Worm (Caenorhabditis elegans) whole organism, mixed stage, embryonic: Measurements from ENCODE around the gene Y49E10.16.
"Not testable (repeated sequence)": the region's sequence is repeated elsewhere in the genome, so short reads cannot be mapped to it uniquely, and the experiment has no call there.

ENCODE experiments used
- M03D4.4 ChIP-seq: sonication (generic microtip); optimal IDR thresholded peaks from 2 replicates; lab custom pipeline; 2017; ENCODE audit warnings: mild to moderate bottlenecking, missing genetic modification characterization, missing compliant biosample characterization
- bed-3 ChIP-seq: fragments of 200-800 bp; sonication (Bioruptor generic); optimal IDR thresholded peaks from 3 replicates; lab custom pipeline; 2018; ENCODE audit warnings: mild to moderate bottlenecking, missing genetic modification characterization, moderate library complexity, missing compliant biosample characterization
- blmp-1 ChIP-seq: fragments of 150-350 bp; optimal IDR thresholded peaks from 2 replicates; lab custom pipeline; 2014; ENCODE audit warnings: missing biosample characterization, missing genetic modification characterization
- ceh-39 ChIP-seq: fragments of 150-350 bp; optimal IDR thresholded peaks from 2 replicates; lab custom pipeline; 2014; ENCODE audit warnings: missing biosample characterization, missing genetic modification characterization
- ceh-43 ChIP-seq: fragments of 200-800 bp; sonication (Bioruptor generic); optimal IDR thresholded peaks from 2 replicates; lab custom pipeline; 2018; ENCODE audit warnings: mild to moderate bottlenecking, missing genetic modification characterization, moderate library complexity, missing compliant biosample characterization
- ceh-83 ChIP-seq: fragments of 200-800 bp; sonication (Bioruptor generic); optimal IDR thresholded peaks from 2 replicates; lab custom pipeline; 2018; ENCODE audit warnings: mild to moderate bottlenecking, missing genetic modification characterization, missing compliant biosample characterization
- ces-1 ChIP-seq: fragments of 150-350 bp; optimal IDR thresholded peaks from 2 replicates; lab custom pipeline; 2014; ENCODE audit warnings: missing biosample characterization, missing genetic modification reagents, missing genetic modification characterization
- cnd-1 ChIP-seq: fragments of 200-800 bp; sonication (Bioruptor generic); optimal IDR thresholded peaks from 2 replicates; lab custom pipeline; 2018; ENCODE audit warnings: mild to moderate bottlenecking, missing genetic modification characterization, missing compliant biosample characterization
- drap-1 ChIP-seq: fragments of 200-800 bp; sonication (Bioruptor generic); optimal IDR thresholded peaks from 3 replicates; lab custom pipeline; 2018; ENCODE audit warnings: mild to moderate bottlenecking, missing genetic modification characterization, missing compliant biosample characterization
- elt-1 ChIP-seq: sonication (generic microtip); optimal IDR thresholded peaks from 2 replicates; lab custom pipeline; 2017; ENCODE audit warnings: missing genetic modification characterization, mild to moderate bottlenecking, missing compliant biosample characterization, antibody characterized with exemption, moderate library complexity, borderline replicate concordance; ENCODE audit not compliant: insufficient read depth
- elt-3 ChIP-seq: fragments of 150-350 bp; optimal IDR thresholded peaks from 2 replicates; lab custom pipeline; 2014; ENCODE audit warnings: missing biosample characterization, missing genetic modification characterization
- flh-1 ChIP-seq: fragments of 200-800 bp; sonication (Bioruptor generic); optimal IDR thresholded peaks from 2 replicates; lab custom pipeline; 2018; ENCODE audit warnings: mild to moderate bottlenecking, missing genetic modification characterization, moderate library complexity, missing compliant biosample characterization
- ham-2 ChIP-seq: fragments of 200-800 bp; sonication (Bioruptor generic); optimal IDR thresholded peaks from 2 replicates; lab custom pipeline; 2018; ENCODE audit warnings: mild to moderate bottlenecking, missing genetic modification characterization, missing compliant biosample characterization
- hlh-1 ChIP-seq: fragments of 150-350 bp; optimal IDR thresholded peaks from 2 replicates; lab custom pipeline; 2014; ENCODE audit warnings: missing biosample characterization, missing genetic modification reagents, missing genetic modification characterization
- lin-13 ChIP-seq: fragments of 150-350 bp; optimal IDR thresholded peaks from 2 replicates; lab custom pipeline; 2014; ENCODE audit warnings: missing biosample characterization, missing genetic modification characterization
- lin-32 ChIP-seq: fragments of 200-800 bp; sonication (Bioruptor generic); optimal IDR thresholded peaks from 2 replicates; lab custom pipeline; 2018; ENCODE audit warnings: mild to moderate bottlenecking, missing genetic modification characterization, missing compliant biosample characterization
- lsy-2 ChIP-seq: fragments of 150-350 bp; optimal IDR thresholded peaks from 2 replicates; lab custom pipeline; 2014; ENCODE audit warnings: missing biosample characterization, missing genetic modification characterization
- mab-5 ChIP-seq: fragments of 150-350 bp; optimal IDR thresholded peaks from 2 replicates; lab custom pipeline; 2014; ENCODE audit warnings: missing biosample characterization, missing genetic modification characterization
- mep-1 ChIP-seq: fragments of 150-350 bp; optimal IDR thresholded peaks from 2 replicates; lab custom pipeline; 2017; ENCODE audit warnings: missing biosample characterization, missing genetic modification reagents, missing genetic modification characterization, inconsistent platforms
- mls-2 ChIP-seq: sonication (generic microtip); optimal IDR thresholded peaks from 2 replicates; lab custom pipeline; 2016; ENCODE audit warnings: mild to moderate bottlenecking, missing genetic modification characterization, moderate library complexity, missing compliant biosample characterization
- nhr-2 ChIP-seq: fragments of 150-350 bp; optimal IDR thresholded peaks from 2 replicates; lab custom pipeline; 2014; ENCODE audit warnings: missing biosample characterization, missing genetic modification characterization
- nhr-237 ChIP-seq: fragments of 150-350 bp; optimal IDR thresholded peaks from 2 replicates; lab custom pipeline; 2014; ENCODE audit warnings: missing biosample characterization, missing genetic modification characterization
- nhr-28 ChIP-seq: fragments of 150-350 bp; optimal IDR thresholded peaks from 2 replicates; lab custom pipeline; 2014; ENCODE audit warnings: missing biosample characterization, missing genetic modification characterization
- nhr-76 ChIP-seq: sonication (generic microtip); optimal IDR thresholded peaks from 2 replicates; lab custom pipeline; 2017; ENCODE audit warnings: missing biosample characterization, missing genetic modification characterization
- pha-4 ChIP-seq: fragments of 150-350 bp; optimal IDR thresholded peaks from 2 replicates; lab custom pipeline; 2018; ENCODE audit warnings: missing biosample characterization, missing genetic modification reagents, missing genetic modification characterization
- sem-2 ChIP-seq: fragments of 200-800 bp; sonication (Bioruptor generic); optimal IDR thresholded peaks from 2 replicates; lab custom pipeline; 2018; ENCODE audit warnings: mild to moderate bottlenecking, missing genetic modification characterization, missing compliant biosample characterization
- snpc-4 ChIP-seq: fragments of 150-350 bp; optimal IDR thresholded peaks from 2 replicates; lab custom pipeline; 2014; ENCODE audit warnings: missing biosample characterization, missing genetic modification characterization
- sptf-1 ChIP-seq: sonication (generic microtip); optimal IDR thresholded peaks from 2 replicates; lab custom pipeline; 2017; ENCODE audit warnings: mild to moderate bottlenecking, missing genetic modification characterization, moderate library complexity, missing compliant biosample characterization
- tbx-8 ChIP-seq: fragments of 200-800 bp; sonication (Bioruptor generic); optimal IDR thresholded peaks from 2 replicates; lab custom pipeline; 2018; ENCODE audit warnings: mild to moderate bottlenecking, missing genetic modification characterization, moderate library complexity, missing compliant biosample characterization
- unc-120 ChIP-seq: sonication (generic microtip); optimal IDR thresholded peaks from 2 replicates; lab custom pipeline; 2017; ENCODE audit warnings: missing genetic modification characterization, missing compliant biosample characterization; ENCODE audit not compliant: poor library complexity, severe bottlenecking
- unc-39 ChIP-seq: fragments of 150-350 bp; optimal IDR thresholded peaks from 2 replicates; lab custom pipeline; 2014; ENCODE audit warnings: missing biosample characterization, missing genetic modification characterization
- zip-8 ChIP-seq: fragments of 150-350 bp; optimal IDR thresholded peaks from 2 replicates; lab custom pipeline; 2014; ENCODE audit warnings: missing biosample characterization, missing genetic modification characterization
- ztf-11 ChIP-seq: fragments of 150-350 bp; optimal IDR thresholded peaks from 2 replicates; lab custom pipeline; 2014; ENCODE audit warnings: missing biosample characterization, missing genetic modification characterization

Y49E10.16 gene

DNA sequence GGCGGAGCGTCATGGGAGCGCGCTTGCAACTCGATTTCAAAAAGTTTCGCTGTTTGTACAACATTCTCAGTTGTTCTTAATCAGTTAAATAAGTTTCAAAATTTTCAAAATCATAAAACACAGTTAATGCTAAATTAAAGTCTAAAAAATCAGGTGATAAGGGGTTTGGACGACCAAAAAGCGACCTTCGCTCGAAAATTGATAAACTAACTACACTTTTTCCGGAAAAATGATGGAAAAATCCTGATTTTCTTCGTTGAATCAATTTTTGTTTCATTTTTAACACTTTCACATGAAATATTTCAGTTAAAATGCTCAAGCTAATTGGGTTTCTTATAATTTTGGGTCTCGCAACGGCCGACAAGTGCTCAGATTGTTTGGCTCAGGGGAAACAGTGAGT lies at the start of gene Y49E10.16:
Gene Y49E10.16 (plus strand): TSS at position 301 of the 400 bp plus-strand sequence.
- no peak for TF ChIP-seq nhr-28 (tag; lab: Kevin White, UChicago)
- no peak for TF ChIP-seq tbx-8 (GFP tag; lab: Kevin White, UChicago)

DNA sequence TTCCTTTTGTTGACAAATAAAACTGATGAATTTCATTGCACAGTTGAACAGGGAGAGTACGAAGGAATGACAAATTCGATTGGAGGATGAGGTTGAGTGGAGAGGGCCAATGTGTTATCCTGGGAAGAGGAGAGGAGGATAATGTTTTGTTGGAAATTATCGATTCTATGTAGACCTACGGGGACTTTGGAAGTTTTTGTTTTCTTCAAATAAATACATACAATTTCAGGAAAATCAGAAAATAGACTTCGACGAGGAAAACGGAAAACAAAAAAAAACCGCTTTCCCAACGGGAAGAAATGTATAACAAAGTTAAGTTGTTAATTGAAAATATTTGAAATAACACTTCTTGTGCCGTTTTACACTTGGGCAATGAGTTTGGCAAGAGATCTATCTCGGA lies 46.6 kb upstream of the Y49E10.16 start, which contains the start of gene Y49E10.4:
Gene Y49E10.4 (minus strand): TSS at position 101 of the 400 bp plus-strand sequence.
- not testable (repeated sequence) for TF ChIP-seq elt-1; cnd-1 (tag; lab: Kevin White, UChicago); tbx-8 (GFP tag; lab: Kevin White, UChicago)

DNA sequence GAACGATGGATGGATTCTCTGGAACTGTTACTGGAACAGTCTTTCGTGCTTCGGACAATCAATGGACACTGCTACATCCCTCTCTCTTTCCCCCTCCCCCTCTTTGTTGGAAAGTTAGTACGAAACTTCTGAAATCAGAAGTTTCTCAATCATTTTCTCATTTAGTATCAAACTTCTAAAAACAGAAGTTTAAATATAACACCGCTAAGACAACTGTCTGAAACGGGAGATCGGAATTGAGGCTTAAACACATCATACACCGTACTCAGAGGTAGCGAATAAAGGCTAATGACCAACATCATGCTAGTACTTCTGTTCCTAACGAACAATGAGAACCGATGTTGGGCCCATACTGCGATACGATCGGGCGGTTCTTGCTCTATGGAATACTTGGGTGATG lies 43.7 kb upstream of the Y49E10.16 start, which contains the start of gene Y49E10.30:
Gene Y49E10.30 (plus strand): TSS at position 301 of the 400 bp plus-strand sequence.
- TF ChIP-seq nhr-28, blmp-1, lsy-2 (tag; lab: Kevin White, UChicago): not testable (repeated sequence)

DNA sequence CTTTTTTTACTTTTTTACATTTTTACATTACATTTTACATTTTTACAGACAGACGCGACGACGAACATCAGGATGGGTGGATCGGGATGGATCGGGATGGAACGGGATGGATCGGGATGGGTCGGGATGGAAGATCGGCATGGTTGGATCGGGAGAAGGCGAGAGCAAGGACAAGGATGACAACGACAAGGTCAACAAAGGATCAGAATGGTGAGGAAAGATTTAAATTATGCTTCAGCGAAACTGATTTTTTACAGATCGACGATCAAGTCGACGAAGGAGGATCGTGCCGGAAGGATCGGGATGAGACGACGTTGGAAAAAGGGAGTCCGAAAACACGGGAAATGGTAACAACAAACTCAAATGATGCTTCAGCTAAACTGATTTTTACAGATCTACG lies 42.2 kb upstream of the Y49E10.16 start:
- no peak for TF ChIP-seq ceh-39

DNA sequence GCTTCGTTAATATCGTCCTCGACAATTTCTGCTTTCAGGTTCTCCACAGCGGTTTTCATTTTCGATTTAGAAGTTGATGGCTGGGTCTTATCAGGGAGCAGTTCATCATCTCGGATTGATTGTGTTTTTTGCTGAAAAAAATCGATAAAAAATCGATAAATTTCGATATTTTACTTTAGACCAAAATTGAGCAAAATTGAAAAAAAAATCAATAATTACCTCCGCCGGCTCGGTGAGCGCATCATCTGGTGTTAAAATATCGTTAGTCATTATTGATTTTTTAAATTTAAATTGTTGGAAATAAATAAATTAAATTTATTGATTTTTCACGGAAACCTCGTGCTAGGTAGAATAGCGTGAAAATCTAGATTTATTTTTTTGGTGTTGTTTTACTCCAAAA lies 35.2 kb upstream of the Y49E10.16 start, which contains the start of gene Y49E10.10:
Gene Y49E10.10 (plus strand): TSS at position 381 of the 400 bp plus-strand sequence.
- TF ChIP-seq lin-13 (no peak), pha-4 (tag; lab: Kevin White, UChicago) (no peak), hlh-1 (tag; lab: Kevin White, UChicago) (no peak)

DNA sequence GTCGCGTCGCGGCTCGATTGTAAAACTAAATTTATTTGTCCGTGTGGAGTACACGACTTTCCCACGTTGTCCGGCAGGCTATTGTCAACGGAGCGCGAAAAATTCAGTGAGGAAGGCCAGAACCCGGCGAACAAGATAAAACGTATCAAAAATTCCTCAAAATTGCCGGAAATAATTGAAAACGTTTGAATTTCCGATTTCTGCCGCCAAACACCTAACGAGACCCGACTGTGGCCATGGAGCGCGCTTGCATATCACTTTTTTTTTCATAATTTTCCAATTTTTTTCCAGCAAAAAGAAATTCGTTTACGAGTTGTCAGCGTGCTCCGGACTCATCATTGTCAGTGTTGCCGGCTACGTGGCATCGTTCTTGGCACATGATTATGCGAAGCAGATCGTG lies 31.8 kb upstream of the Y49E10.16 start:
- no peak for TF ChIP-seq nhr-28 (tag; lab: Kevin White, UChicago)
- no peak for TF ChIP-seq nhr-2 (tag; lab: Kevin White, UChicago)
- TF ChIP-seq zip-8 (tag; lab: Kevin White, UChicago), result no peak
- TF ChIP-seq ceh-83 (GFP tag; lab: Kevin White, UChicago), result no peak
- no peak for TF ChIP-seq ceh-43

DNA sequence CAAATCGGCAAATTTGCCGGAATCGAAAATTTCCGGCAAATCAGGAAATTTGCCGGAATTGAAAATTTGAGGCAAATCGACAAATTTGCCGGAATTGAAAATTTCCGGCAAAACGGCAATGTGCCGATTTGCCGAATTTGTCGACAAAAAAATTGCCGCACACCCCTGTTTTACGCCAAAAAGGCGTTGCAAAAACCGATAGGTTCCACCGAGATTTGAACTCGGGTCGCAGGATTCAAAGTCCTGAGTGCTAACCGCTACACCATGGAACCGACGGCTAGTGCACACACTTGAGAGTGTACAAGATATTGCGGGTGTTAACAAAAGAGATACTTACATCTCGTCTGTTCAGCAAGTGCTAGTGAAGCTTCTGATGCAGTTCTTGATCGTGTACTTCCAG lies 30.6 kb upstream of the Y49E10.16 start:
- TF ChIP-seq unc-120 (tag; lab: Kevin White, UChicago) (peak; percentile 40), mep-1 (no peak), mab-5 (tag; lab: Kevin White, UChicago) (no peak), hlh-1 (tag; lab: Kevin White, UChicago) (no peak), lin-13 (no peak), ham-2 (GFP tag; lab: Kevin White, UChicago) (peak; percentile 5), blmp-1 (tag; lab: Kevin White, UChicago) (no peak), ceh-83 (GFP tag; lab: Kevin White, UChicago) (no peak), lin-32 (GFP tag; lab: Kevin White, UChicago) (peak; percentile 80), drap-1 (GFP tag; lab: Kevin White, UChicago) (peak; percentile 47), bed-3 (GFP tag; lab: Kevin White, UChicago) (peak; percentile 28), flh-1 (peak; percentile 20), nhr-76 (tag; lab: Kevin White, UChicago) (no peak), ces-1 (GFP tag; lab: Kevin White, UChicago) (no peak), ceh-43 (peak; percentile 12), sptf-1 (tag; lab: Kevin White, UChicago) (peak; percentile 84), M03D4.4 (tag; lab: Kevin White, UChicago) (peak; percentile 14), snpc-4 (tag; lab: Kevin White, UChicago) (no peak), nhr-2 (tag; lab: Kevin White, UChicago) (no peak), unc-39 (tag; lab: Kevin White, UChicago) (no peak), cnd-1 (tag; lab: Kevin White, UChicago) (peak; percentile 46), lsy-2 (tag; lab: Kevin White, UChicago) (no peak), sem-2 (GFP tag; lab: Kevin White, UChicago) (peak; percentile 32), tbx-8 (GFP tag; lab: Kevin White, UChicago) (no peak), nhr-237 (no peak), elt-3 (tag; lab: Kevin White, UChicago) (no peak), mls-2 (tag; lab: Kevin White, UChicago) (peak; percentile 58), ztf-11 (tag; lab: Kevin White, UChicago) (no peak)
